Worm (Caenorhabditis elegans) whole organism, early embryonic: ENCODE results near the gene Y54F10AR.1.
"Not testable (repeated sequence)": the region's sequence is repeated elsewhere in the genome, so short reads cannot be mapped to it uniquely, and the experiment has no call there.

Source experiments
- B0310.2 ChIP-seq: sonication (generic microtip); optimal IDR thresholded peaks from 2 replicates; lab custom pipeline; 2016; ENCODE audit warnings: mild to moderate bottlenecking, missing genetic modification characterization, missing compliant biosample characterization
- F13C5.2 ChIP-seq: sonication (generic microtip); optimal IDR thresholded peaks from 2 replicates; lab custom pipeline; 2017; ENCODE audit warnings: mild to moderate bottlenecking, missing genetic modification characterization, inconsistent platforms, missing compliant biosample characterization
- aly-1 ChIP-seq: sonication (generic microtip); optimal IDR thresholded peaks from 2 replicates; lab custom pipeline; 2016; ENCODE audit warnings: missing genetic modification characterization, missing compliant biosample characterization
- ama-1 ChIP-seq: fragments of 150-350 bp; optimal IDR thresholded peaks from 2 replicates; lab custom pipeline; 2014
- ceh-13 ChIP-seq: fragments of 200-800 bp; sonication (Bioruptor generic); optimal IDR thresholded peaks from 2 replicates; lab custom pipeline; 2018; ENCODE audit warnings: mild to moderate bottlenecking, missing genetic modification characterization, missing compliant biosample characterization
- ceh-36 ChIP-seq: sonication (generic microtip); optimal IDR thresholded peaks from 2 replicates; lab custom pipeline; 2016; ENCODE audit warnings: missing genetic modification characterization, inconsistent platforms, missing compliant biosample characterization
- ets-7 ChIP-seq: sonication (generic microtip); optimal IDR thresholded peaks from 2 replicates; lab custom pipeline; 2016; ENCODE audit warnings: missing genotype, missing genetic modification characterization, missing compliant biosample characterization
- flt-1 ChIP-seq: fragments of 200-800 bp; sonication (Bioruptor generic); IDR thresholded peaks from 2 replicates; pipeline ENCODE4 v1.3.6; 2022; ENCODE audit warnings: missing genetic modification characterization, missing compliant biosample characterization
- hmbx-1 ChIP-seq: sonication (generic microtip); optimal IDR thresholded peaks from 2 replicates; lab custom pipeline; 2016; ENCODE audit warnings: mild to moderate bottlenecking, missing genetic modification characterization, missing compliant biosample characterization
- hmg-4 ChIP-seq: fragments of 200-800 bp; sonication (Bioruptor generic); optimal IDR thresholded peaks from 2 replicates; lab custom pipeline; 2018; ENCODE audit warnings: mild to moderate bottlenecking, missing genetic modification characterization, missing compliant biosample characterization
- hnd-1 ChIP-seq: sonication (generic microtip); optimal IDR thresholded peaks from 2 replicates; lab custom pipeline; 2016; ENCODE audit warnings: missing genetic modification characterization, missing compliant biosample characterization
- pes-1 ChIP-seq: fragments of 200-800 bp; sonication (Bioruptor generic); IDR thresholded peaks from 2 replicates; pipeline ENCODE4 v1.3.6; 2022; ENCODE audit warnings: missing genetic modification reagents, missing genetic modification characterization, missing compliant biosample characterization
- scrt-1 ChIP-seq: fragments of 200-800 bp; sonication (Bioruptor generic); IDR thresholded peaks from 2 replicates; pipeline ENCODE4 v1.3.6; 2022; ENCODE audit warnings: missing genetic modification characterization, missing compliant biosample characterization
- sea-1 ChIP-seq: fragments of 200-800 bp; sonication (Bioruptor generic); conservative IDR thresholded peaks from 2 replicates; pipeline ENCODE4 v1.3.6; 2022; ENCODE audit warnings: missing genetic modification characterization, missing compliant biosample characterization
- tbx-11 ChIP-seq: fragments of 200-800 bp; sonication (Bioruptor generic); IDR thresholded peaks from 2 replicates; pipeline ENCODE4 v1.3.6; 2022; ENCODE audit warnings: missing genetic modification characterization, missing compliant biosample characterization
- tbx-37 ChIP-seq: fragments of 200-800 bp; sonication (Bioruptor generic); conservative IDR thresholded peaks from 2 replicates; pipeline ENCODE4 v1.3.6; 2022; ENCODE audit warnings: missing genetic modification reagents, missing genetic modification characterization, missing compliant biosample characterization
- tra-4 ChIP-seq: sonication (generic microtip); optimal IDR thresholded peaks from 2 replicates; lab custom pipeline; 2017; ENCODE audit warnings: missing genetic modification characterization, missing compliant biosample characterization

Y54F10AR.1 gene

ce11 chrIII:2575635-2576164, at the start of gene Y54F10AR.1:
TSS of gene Y54F10AR.1 (minus strand) at chrIII:2575685.
- no peak for TF ChIP-seq flt-1 (GFP tag; lab: Robert Waterston, UW)
- no peak for TF ChIP-seq B0310.2
- no peak for TF ChIP-seq sea-1 (GFP tag; lab: Robert Waterston, UW)
- TF ChIP-seq scrt-1 (GFP tag; lab: Robert Waterston, UW): no peak
- TF ChIP-seq aly-1: no peak
- TF ChIP-seq tbx-11 (GFP tag; lab: Robert Waterston, UW): no peak
- no peak for TF ChIP-seq tbx-37 (GFP tag; lab: Robert Waterston, UW)
- TF ChIP-seq hnd-1 (tag; lab: Kevin White, UChicago): no peak

DNA sequence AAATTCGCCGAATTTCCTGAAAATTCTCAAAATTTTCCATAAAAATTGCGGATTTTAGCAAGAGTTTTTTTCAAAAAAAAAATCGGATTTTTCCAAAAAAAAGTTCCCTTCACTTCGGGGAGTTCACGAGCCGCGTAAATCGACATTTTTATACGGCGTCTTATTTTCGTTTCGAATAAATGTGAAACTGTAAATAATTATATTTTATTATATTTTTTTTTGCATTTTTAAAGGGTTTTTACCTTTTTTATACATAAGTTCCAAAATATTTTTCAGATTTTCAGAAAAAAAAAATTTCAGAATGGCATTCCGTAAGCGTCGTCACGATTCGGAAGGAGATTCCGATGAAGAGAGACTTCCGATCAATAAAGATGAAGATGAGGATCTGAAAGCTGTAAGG, 47.4 kb upstream of the Y54F10AR.1 start, which contains the start of gene Y71H2B.2:
TSS of gene Y71H2B.2 (plus strand) at position 301 of the 400 bp plus-strand sequence.
- TF ChIP-seq ets-7 (tag; lab: Kevin White, UChicago) (no peak), hmg-4 (GFP tag; lab: Kevin White, UChicago) (no peak), pes-1 (GFP tag; lab: Robert Waterston, UW) (no peak), F13C5.2 (tag; lab: Kevin White, UChicago) (no peak), flt-1 (GFP tag; lab: Robert Waterston, UW) (no peak), tbx-37 (GFP tag; lab: Robert Waterston, UW) (no peak), B0310.2 (no peak), ceh-36 (tag; lab: Kevin White, UChicago) (no peak), tbx-11 (GFP tag; lab: Robert Waterston, UW) (no peak), tra-4 (tag; lab: Kevin White, UChicago) (no peak), hnd-1 (tag; lab: Kevin White, UChicago) (no peak), aly-1 (no peak), sea-1 (GFP tag; lab: Robert Waterston, UW) (no peak), scrt-1 (GFP tag; lab: Robert Waterston, UW) (no peak), ama-1 (lab: Kevin White, UChicago) (no peak), hmbx-1 (no peak), ceh-13 (GFP tag; lab: Kevin White, UChicago) (no peak)

DNA sequence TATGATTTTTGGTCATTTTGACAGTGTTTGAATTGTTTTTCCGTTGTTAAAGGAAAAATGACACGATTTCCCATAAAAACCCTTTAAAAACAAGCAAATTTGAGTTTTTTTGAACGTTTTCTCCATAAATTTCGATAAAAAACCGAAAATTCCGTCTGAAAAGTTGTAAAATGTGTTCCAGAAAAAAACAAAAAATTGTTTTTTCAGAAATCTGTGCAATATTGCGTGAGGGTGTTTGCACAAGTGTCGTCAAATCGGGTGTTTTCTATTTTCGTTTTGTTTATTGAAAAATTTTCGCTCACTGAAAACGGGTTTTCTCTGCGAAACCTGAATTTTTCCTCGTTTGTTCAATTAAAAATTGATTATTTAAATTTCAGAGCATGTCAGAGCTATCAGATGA, 44.1 kb upstream of the Y54F10AR.1 start, which contains the start of gene ppfr-4:
TSS of gene ppfr-4 (plus strand) at position 378 of the 400 bp plus-strand sequence.
- no peak for TF ChIP-seq sea-1 (GFP tag; lab: Robert Waterston, UW)
- TF ChIP-seq B0310.2: no peak
- TF ChIP-seq hmg-4 (GFP tag; lab: Kevin White, UChicago): no peak
- TF ChIP-seq tbx-37 (GFP tag; lab: Robert Waterston, UW): no peak
- no peak for TF ChIP-seq hnd-1 (tag; lab: Kevin White, UChicago)
- no peak for TF ChIP-seq ets-7 (tag; lab: Kevin White, UChicago)
- no peak for TF ChIP-seq hmbx-1
- no peak for TF ChIP-seq ceh-36 (tag; lab: Kevin White, UChicago)
- TF ChIP-seq tbx-11 (GFP tag; lab: Robert Waterston, UW): no peak
- no peak for TF ChIP-seq aly-1
- no peak for TF ChIP-seq ama-1 (lab: Kevin White, UChicago)
- TF ChIP-seq tra-4 (tag; lab: Kevin White, UChicago): no peak

- no peak for TF ChIP-seq hmbx-1
- no peak for TF ChIP-seq tbx-37 (GFP tag; lab: Robert Waterston, UW)
- TF ChIP-seq hnd-1 (tag; lab: Kevin White, UChicago): no peak
- no peak for TF ChIP-seq B0310.2
- TF ChIP-seq sea-1 (GFP tag; lab: Robert Waterston, UW): no peak
- no peak for TF ChIP-seq tra-4 (tag; lab: Kevin White, UChicago)
- no peak for TF ChIP-seq ceh-13 (GFP tag; lab: Kevin White, UChicago)
- no peak for TF ChIP-seq scrt-1 (GFP tag; lab: Robert Waterston, UW)
- TF ChIP-seq ets-7 (tag; lab: Kevin White, UChicago): no peak
Measured at ce11 chrIII:2618663-2619062, 43.2 kb upstream of the Y54F10AR.1 start, which contains the start of gene Y71H2B.4. TSS of gene Y71H2B.4 (plus strand) at chrIII:2618963.

DNA sequence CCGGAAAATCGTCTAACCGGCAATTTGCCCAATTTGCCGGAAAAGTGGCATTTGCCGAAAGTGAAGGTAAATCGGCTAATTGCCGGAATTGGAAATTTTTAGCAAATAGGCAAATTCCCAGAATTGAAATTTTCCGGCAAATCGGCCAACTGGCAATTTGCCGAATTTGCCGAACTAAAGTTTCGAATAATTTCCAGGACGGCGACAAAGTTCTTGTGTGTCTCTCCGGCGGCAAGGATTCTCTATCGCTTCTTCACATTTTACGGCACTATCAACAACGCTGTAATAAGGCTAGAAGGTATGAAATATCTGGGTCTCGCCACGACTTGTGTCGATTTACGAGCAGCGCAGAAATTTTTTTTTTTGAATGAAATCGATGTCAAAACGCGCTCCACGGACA, 40.7 kb upstream of the Y54F10AR.1 start:
- no peak for TF ChIP-seq hmbx-1

DNA sequence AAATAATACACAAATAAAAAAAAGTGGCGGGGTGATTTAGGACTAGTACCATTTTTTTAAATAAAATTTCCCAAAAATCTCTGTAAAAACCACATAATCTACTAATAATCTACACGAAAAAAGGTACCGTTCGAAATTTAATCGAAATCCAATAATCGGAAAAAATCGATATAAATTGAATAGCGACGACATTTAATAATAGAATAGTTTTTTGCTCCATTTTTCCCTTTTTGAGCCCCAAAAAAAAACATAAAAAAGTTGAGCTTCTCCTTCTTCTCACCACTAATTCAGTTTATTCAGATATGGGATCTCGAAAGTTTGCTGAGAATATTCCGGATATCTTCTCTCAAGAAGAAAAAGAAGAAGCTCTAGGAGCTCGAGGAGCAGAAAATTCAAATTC, 32.2 kb upstream of the Y54F10AR.1 start, which contains the start of gene Y71H2B.5:
TSS of gene Y71H2B.5 (plus strand) at position 301 of the 400 bp plus-strand sequence.
- not testable (repeated sequence) for TF ChIP-seq hmg-4 (GFP tag; lab: Kevin White, UChicago); sea-1 (GFP tag; lab: Robert Waterston, UW); F13C5.2 (tag; lab: Kevin White, UChicago)

DNA sequence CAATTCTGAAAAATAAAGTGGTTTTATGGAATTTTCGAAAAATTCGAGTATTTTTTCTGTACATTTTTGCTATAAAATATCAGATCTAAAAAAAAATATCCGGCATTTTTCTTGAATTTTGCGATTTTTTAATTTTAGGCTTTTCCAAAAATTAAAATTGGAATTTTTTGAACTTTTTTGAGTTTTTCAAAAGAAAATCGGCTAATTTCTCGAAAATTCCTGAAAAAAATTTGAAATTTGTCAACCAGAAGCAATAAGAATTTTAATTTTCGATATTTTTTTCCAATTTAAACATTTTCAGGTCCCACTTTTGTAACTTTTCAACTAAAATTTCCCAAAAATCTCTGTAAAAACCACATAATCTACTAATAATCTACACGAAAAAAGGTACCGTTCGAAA, 28.2 kb upstream of the Y54F10AR.1 start, which contains the start of gene Y71H2B.11:
TSS of gene Y71H2B.11 (plus strand) at position 301 of the 400 bp plus-strand sequence.
- TF ChIP-seq flt-1 (GFP tag; lab: Robert Waterston, UW) (no peak), tra-4 (tag; lab: Kevin White, UChicago) (no peak), F13C5.2 (tag; lab: Kevin White, UChicago) (no peak), aly-1 (no peak), hmbx-1 (no peak)

- TF ChIP-seq scrt-1 (GFP tag; lab: Robert Waterston, UW) (no peak), ceh-13 (GFP tag; lab: Kevin White, UChicago) (no peak), ets-7 (tag; lab: Kevin White, UChicago) (no peak), tbx-37 (GFP tag; lab: Robert Waterston, UW) (no peak), tbx-11 (GFP tag; lab: Robert Waterston, UW) (no peak), hnd-1 (tag; lab: Kevin White, UChicago) (no peak), F13C5.2 (tag; lab: Kevin White, UChicago) (no peak), ceh-36 (tag; lab: Kevin White, UChicago) (no peak), sea-1 (GFP tag; lab: Robert Waterston, UW) (no peak), aly-1 (no peak), hmbx-1 (no peak), tra-4 (tag; lab: Kevin White, UChicago) (no peak)
Measured at ce11 chrIII:2598491-2599065, 23.1 kb upstream of the Y54F10AR.1 start.
